Worm (Caenorhabditis elegans): ENCODE results near the gene famh-161.

famh-161 gene

ce11 chrV:20485285-20485684, 48.7 kb downstream of the famh-161 start, which contains the start of gene dhcr-7:
Gene dhcr-7, minus strand, starts transcription at chrV:20485385.
- TF ChIP-seq F57A8.1 (GFP tag; optimal IDR thresholded peaks at IDR 0.05) = no peak
- TF ChIP-seq efl-1 (GFP tag; optimal IDR thresholded peaks at IDR 0.05) = no peak
- no peak for TF ChIP-seq lsy-27 (tag; optimal IDR thresholded peaks at IDR 0.05; ENCODE audit: borderline replicate concordance, insufficient read depth)
- TF ChIP-seq let-526 (GFP tag; IDR thresholded peaks at IDR 0.05) = no peak
- no peak for TF ChIP-seq akir-1 (GFP tag; optimal IDR thresholded peaks at IDR 0.05)
- TF ChIP-seq lin-35 (GFP tag; optimal IDR thresholded peaks at IDR 0.05) = no peak
- no peak for TF ChIP-seq lag-1 (GFP tag; IDR thresholded peaks at IDR 0.05)
- no peak for TF ChIP-seq mes-4 (tag; optimal IDR thresholded peaks at IDR 0.05)
- no peak for TF ChIP-seq hmg-1.2 (GFP tag; IDR thresholded peaks at IDR 0.05)
- no peak for TF ChIP-seq egl-18 (GFP tag; IDR thresholded peaks at IDR 0.05)
- no peak for TF ChIP-seq snpc-1.3 (tag; optimal IDR thresholded peaks at IDR 0.05; ENCODE audit: insufficient read depth)
- no peak for TF ChIP-seq K11D2.4 (GFP tag; IDR thresholded peaks at IDR 0.05)
- TF ChIP-seq ztf-26 (tag; optimal IDR thresholded peaks at IDR 0.05) = no peak

- no peak for TF ChIP-seq F55B11.4 (tag; optimal IDR thresholded peaks at IDR 0.05; ENCODE audit: borderline replicate concordance, insufficient read depth)
- TF ChIP-seq pbrm-1 (GFP tag; IDR thresholded peaks at IDR 0.05) = peak; percentile 59; the same call in 1 of the 2 replicates
- TF ChIP-seq ekl-4 (GFP tag; IDR thresholded peaks at IDR 0.05) = peak; percentile 83
- no peak for TF ChIP-seq repo-1 (tag; optimal IDR thresholded peaks at IDR 0.05)
- TF ChIP-seq madf-3 (GFP tag; IDR thresholded peaks at IDR 0.05) = peak; percentile 87
- no peak for TF ChIP-seq madf-10 (tag; optimal IDR thresholded peaks at IDR 0.05)
- TF ChIP-seq unc-62 (GFP tag; optimal IDR thresholded peaks at IDR 0.05) = no peak
- TF ChIP-seq die-1 (tag; optimal IDR thresholded peaks at IDR 0.05) = no peak
- TF ChIP-seq F52B5.7 (tag; optimal IDR thresholded peaks at IDR 0.05) = no peak
- TF ChIP-seq attf-6 (GFP tag; IDR thresholded peaks at IDR 0.05) = peak; percentile 80
- TF ChIP-seq atf-7 (tag; optimal IDR thresholded peaks at IDR 0.05) = no peak
- TF ChIP-seq F39B2.1 (GFP tag; IDR thresholded peaks at IDR 0.05) = peak; percentile 13; the same call in 1 of the 2 replicates
- no peak for TF ChIP-seq F49E8.2 (tag; optimal IDR thresholded peaks at IDR 0.05; ENCODE audit: insufficient read depth)
- TF ChIP-seq tlf-1 (GFP tag; optimal IDR thresholded peaks at IDR 0.05) = no peak
- peak; percentile 52; the same call in 1 of the 2 replicates for TF ChIP-seq ceh-40 (GFP tag; IDR thresholded peaks at IDR 0.05)
- no peak for TF ChIP-seq Y67H2A.10 (GFP tag; conservative IDR thresholded peaks at IDR 0.05)
- TF ChIP-seq cebp-2 (GFP tag; IDR thresholded peaks at IDR 0.05) = no peak
- no peak for TF ChIP-seq ceh-27 (GFP tag; optimal IDR thresholded peaks at IDR 0.05)
- no peak for TF ChIP-seq F10E7.11 (tag; optimal IDR thresholded peaks at IDR 0.05)
- TF ChIP-seq nfyb-1 (GFP tag; IDR thresholded peaks at IDR 0.05) = no peak
- no peak for TF ChIP-seq akir-1 (GFP tag; optimal IDR thresholded peaks at IDR 0.05)
- TF ChIP-seq hlh-26 (GFP tag; conservative IDR thresholded peaks at IDR 0.05) = no peak
- no peak for TF ChIP-seq egrh-3 (GFP tag; IDR thresholded peaks at IDR 0.05)
- no peak for TF ChIP-seq cebp-1 (GFP tag; IDR thresholded peaks at IDR 0.05)
- TF ChIP-seq cebp-1 (tag; optimal IDR thresholded peaks at IDR 0.05) = peak; percentile 4
- peak; percentile 46; the same call in 1 of the 2 replicates for TF ChIP-seq mcd-1 (GFP tag; IDR thresholded peaks at IDR 0.05)
- TF ChIP-seq F22D6.2 (tag; optimal IDR thresholded peaks at IDR 0.05) = no peak
- no peak for TF ChIP-seq Y56A3A.18 (GFP tag; IDR thresholded peaks at IDR 0.05)
- no peak for TF ChIP-seq egl-18 (GFP tag; IDR thresholded peaks at IDR 0.05)
- no peak for TF ChIP-seq F37B4.10 (GFP tag; IDR thresholded peaks at IDR 0.05)
- TF ChIP-seq lsl-1 (GFP tag; optimal IDR thresholded peaks at IDR 0.05) = no peak
- TF ChIP-seq Y53F4B.3 (GFP tag; IDR thresholded peaks at IDR 0.05) = no peak
- no peak for TF ChIP-seq hlh-12 (tag; optimal IDR thresholded peaks at IDR 0.05)
- no peak for TF ChIP-seq F57A8.1 (GFP tag; optimal IDR thresholded peaks at IDR 0.05)
- peak; percentile 30; the same call in 1 of the 2 replicates for TF ChIP-seq D2030.7 (GFP tag; IDR thresholded peaks at IDR 0.05)
- TF ChIP-seq T07F8.4 (tag; optimal IDR thresholded peaks at IDR 0.05) = no peak
- no peak for TF ChIP-seq gei-17 (GFP tag; optimal IDR thresholded peaks at IDR 0.05)
- TF ChIP-seq let-607 (tag; optimal IDR thresholded peaks at IDR 0.05) = no peak
Measured at ce11 chrV:20480790-20481189, 53.2 kb downstream of the famh-161 start.
